Fruit fly (Drosophila melanogaster) whole organism, embryonic: ENCODE measurements around the gene CG11382.

Experiments used
- CG12391 ChIP-seq: fragments of 200-800 bp; sonication (Bioruptor generic); optimal IDR thresholded peaks from 3 replicates; lab custom pipeline; 2018; ENCODE audit warnings: missing biosample characterization, mild to moderate bottlenecking, missing genetic modification characterization, moderate library complexity
- CG14441 ChIP-seq: fragments of 200-800 bp; sonication (Bioruptor generic); IDR thresholded peaks from 2 replicates; pipeline ENCODE4 v1.3.6; 2022; ENCODE audit warnings: missing biosample characterization, missing genetic modification characterization
- CG15479 ChIP-seq: fragments of 200-800 bp; sonication (Bioruptor generic); optimal IDR thresholded peaks from 3 replicates; lab custom pipeline; 2019; ENCODE audit warnings: missing biosample characterization, mild to moderate bottlenecking, missing genetic modification characterization, moderate library complexity
- CG1792 ChIP-seq: fragments of 200-800 bp; sonication (Bioruptor generic); optimal IDR thresholded peaks from 2 replicates; lab custom pipeline; 2016; ENCODE audit warnings: missing biosample characterization, missing genetic modification characterization
- CG18764 ChIP-seq: fragments of 200-800 bp; sonication (Bioruptor generic); optimal IDR thresholded peaks from 3 replicates; lab custom pipeline; 2016; ENCODE audit warnings: missing biosample characterization, missing genetic modification characterization
- CG2199 ChIP-seq: fragments of 200-800 bp; sonication (Bioruptor generic); IDR thresholded peaks from 3 replicates; pipeline ENCODE4 v1.3.6; 2022; ENCODE audit warnings: missing biosample characterization, missing genetic modification characterization
- CG2889 ChIP-seq: fragments of 200-800 bp; sonication (Bioruptor generic); IDR thresholded peaks from 3 replicates; pipeline ENCODE4 v1.3.6; 2022; ENCODE audit warnings: missing biosample characterization, missing genetic modification characterization
- CG3163 ChIP-seq: fragments of 200-800 bp; sonication (Bioruptor generic); optimal IDR thresholded peaks from 3 replicates; lab custom pipeline; 2016; ENCODE audit warnings: missing biosample characterization, missing genetic modification characterization
- CG5953 ChIP-seq: fragments of 200-800 bp; sonication (Bioruptor generic); IDR thresholded peaks from 2 replicates; pipeline ENCODE4 v1.3.6; 2022; ENCODE audit warnings: missing biosample characterization, missing genetic modification characterization
- CG7372 ChIP-seq: fragments of 200-800 bp; sonication (Bioruptor generic); IDR thresholded peaks from 2 replicates; pipeline ENCODE4 v1.3.6; 2022; ENCODE audit warnings: missing biosample characterization, missing genetic modification characterization
- CHES-1-like ChIP-seq: fragments of 200-800 bp; sonication (Bioruptor generic); optimal IDR thresholded peaks from 2 replicates; lab custom pipeline; 2016; ENCODE audit warnings: missing biosample characterization, missing genetic modification characterization
- Dad ChIP-seq: fragments of 200-800 bp; sonication (Bioruptor generic); optimal IDR thresholded peaks from 3 replicates; lab custom pipeline; 2016; ENCODE audit warnings: missing biosample characterization, missing genetic modification characterization
- Dref ChIP-seq: fragments of 200-800 bp; sonication (Bioruptor generic); IDR thresholded peaks from 2 replicates; pipeline ENCODE4 v1.3.6; 2022; ENCODE audit warnings: missing biosample characterization, missing genetic modification characterization
- ERR ChIP-seq: fragments of 200-800 bp; sonication (Bioruptor generic); optimal IDR thresholded peaks from 2 replicates; lab custom pipeline; 2016; ENCODE audit warnings: missing biosample characterization, missing genetic modification characterization
- Ets65A ChIP-seq: fragments of 200-800 bp; sonication (Bioruptor generic); peaks from one replicate; lab custom pipeline; 2016; ENCODE audit warnings: missing biosample characterization, missing genetic modification characterization
- Fer1 ChIP-seq: fragments of 200-800 bp; sonication (Bioruptor generic); optimal IDR thresholded peaks from 2 replicates; lab custom pipeline; 2017; ENCODE audit warnings: missing biosample characterization, mild to moderate bottlenecking, missing genetic modification characterization
- Gsc ChIP-seq: fragments of 200-800 bp; sonication (Bioruptor generic); IDR thresholded peaks from 2 replicates; pipeline ENCODE4 v1.3.6; 2022; ENCODE audit warnings: missing biosample characterization, missing genetic modification characterization
- HLH4C ChIP-seq: fragments of 200-800 bp; sonication (Bioruptor generic); IDR thresholded peaks from 3 replicates; pipeline ENCODE4 v1.3.6; 2022; ENCODE audit warnings: missing biosample characterization, missing genetic modification characterization; ENCODE audit not compliant: partially characterized antibody
- Hand ChIP-seq: fragments of 200-800 bp; sonication (Bioruptor generic); optimal IDR thresholded peaks from 2 replicates; lab custom pipeline; 2017; ENCODE audit warnings: mild to moderate bottlenecking, missing biosample characterization, missing genetic modification reagents, missing genetic modification characterization
- Hmx ChIP-seq: fragments of 200-800 bp; sonication (Bioruptor generic); optimal IDR thresholded peaks from 2 replicates; lab custom pipeline; 2016; ENCODE audit warnings: missing biosample characterization, missing genetic modification characterization
- Max ChIP-seq: fragments of 200-800 bp; sonication (Bioruptor generic); optimal IDR thresholded peaks from 2 replicates; lab custom pipeline; 2016; ENCODE audit warnings: missing biosample characterization, mild to moderate bottlenecking, missing genetic modification characterization
- NFAT ChIP-seq: fragments of 200-800 bp; sonication (Bioruptor generic); IDR thresholded peaks from 2 replicates; pipeline ENCODE4 v1.3.6; 2022; ENCODE audit warnings: missing biosample characterization, missing genetic modification characterization
- NfI ChIP-seq: fragments of 200-800 bp; sonication (Bioruptor generic); optimal IDR thresholded peaks from 3 replicates; lab custom pipeline; 2018; ENCODE audit warnings: missing biosample characterization, mild to moderate bottlenecking, missing genetic modification characterization, moderate library complexity
- Oli ChIP-seq: fragments of 200-800 bp; sonication (Bioruptor generic); optimal IDR thresholded peaks from 2 replicates; lab custom pipeline; 2018; ENCODE audit warnings: missing biosample characterization, mild to moderate bottlenecking, missing genetic modification characterization, moderate library complexity
- TFAM ChIP-seq: fragments of 200-800 bp; sonication (Bioruptor generic); optimal IDR thresholded peaks from 2 replicates; lab custom pipeline; 2017; ENCODE audit warnings: missing biosample characterization, missing genetic modification characterization, inconsistent platforms
- Taf1 ChIP-seq: fragments of 200-800 bp; sonication (Bioruptor generic); IDR thresholded peaks from 2 replicates; pipeline ENCODE4 v1.3.6; 2022; ENCODE audit warnings: missing biosample characterization, missing genetic modification characterization
- Trl ChIP-seq, 3 experiments: fragments of >200 bp in 2 of 3; fragments of 200-800 bp in 1 of 3; sonication (Bioruptor generic) in 1 of 3; optimal IDR thresholded peaks; 2 replicates in 1 of 3; 3 replicates in 2 of 3; lab custom pipeline; 2016 to 2017; ENCODE audit warnings: missing biosample characterization in 1 of 3, missing genetic modification characterization in 1 of 3
- ab ChIP-seq: fragments of 200-800 bp; sonication (Bioruptor generic); optimal IDR thresholded peaks from 2 replicates; lab custom pipeline; 2016; ENCODE audit warnings: missing biosample characterization, missing genetic modification characterization
- al ChIP-seq: fragments of 200-800 bp; sonication (Bioruptor generic); IDR thresholded peaks from 2 replicates; pipeline ENCODE4 v1.3.6; 2022; ENCODE audit warnings: missing biosample characterization, missing genetic modification characterization
- ap ChIP-seq: fragments of 200-800 bp; sonication (Bioruptor generic); IDR thresholded peaks from 2 replicates; pipeline ENCODE4 v1.3.6; 2022; ENCODE audit warnings: missing biosample characterization, missing genetic modification characterization
- bab2 ChIP-seq: fragments of 200-800 bp; sonication (Bioruptor generic); optimal IDR thresholded peaks from 2 replicates; lab custom pipeline; 2016; ENCODE audit warnings: missing biosample characterization, missing genetic modification characterization
- bcd ChIP-seq: fragments of 200-800 bp; sonication (Bioruptor generic); optimal IDR thresholded peaks from 2 replicates; lab custom pipeline; 2017; ENCODE audit warnings: missing biosample characterization, mild to moderate bottlenecking, missing genetic modification characterization
- btn ChIP-seq: fragments of 200-800 bp; sonication (Bioruptor generic); optimal IDR thresholded peaks from 2 replicates; lab custom pipeline; 2016; ENCODE audit warnings: missing biosample characterization, missing genetic modification characterization
- cad ChIP-seq: fragments of >200 bp; optimal IDR thresholded peaks from 2 replicates; lab custom pipeline; 2017; ENCODE audit warnings: missing biosample characterization, missing genetic modification characterization
- chinmo ChIP-seq: fragments of 200-800 bp; sonication (Bioruptor generic); IDR thresholded peaks from 4 replicates; pipeline ENCODE4 v1.3.6; 2022; ENCODE audit warnings: missing biosample characterization, missing genetic modification characterization; ENCODE audit not compliant: partially characterized antibody
- dimm ChIP-seq: fragments of 200-800 bp; sonication (Bioruptor generic); IDR thresholded peaks from 2 replicates; pipeline ENCODE4 v1.3.6; 2022; ENCODE audit warnings: missing biosample characterization, missing genetic modification characterization
- dm ChIP-seq: fragments of 200-800 bp; sonication (Bioruptor generic); optimal IDR thresholded peaks from 3 replicates; lab custom pipeline; 2016; ENCODE audit warnings: missing biosample characterization, missing genetic modification characterization
- eve ChIP-seq, 2 experiments: fragments of >200 bp; optimal IDR thresholded peaks; 2 replicates each; lab custom pipeline; 2017; ENCODE audit warnings: missing biosample characterization in 2 of 2, missing genetic modification characterization in 2 of 2
- fd64A ChIP-seq: fragments of 200-800 bp; sonication (Bioruptor generic); optimal IDR thresholded peaks from 3 replicates; lab custom pipeline; 2018; ENCODE audit warnings: missing biosample characterization, mild to moderate bottlenecking, missing genetic modification characterization
- ftz-f1 ChIP-seq: fragments of 200-800 bp; sonication (Bioruptor generic); optimal IDR thresholded peaks from 2 replicates; lab custom pipeline; 2016; ENCODE audit warnings: missing biosample characterization, missing genetic modification characterization
- gcm ChIP-seq: fragments of 200-800 bp; sonication (Bioruptor generic); optimal IDR thresholded peaks from 2 replicates; lab custom pipeline; 2019; ENCODE audit warnings: missing biosample characterization, mild to moderate bottlenecking, missing genetic modification characterization, moderate library complexity
- grau ChIP-seq: fragments of 200-800 bp; optimal IDR thresholded peaks from 3 replicates; lab custom pipeline; 2019; ENCODE audit warnings: missing biosample characterization, mild to moderate bottlenecking, missing genetic modification characterization, moderate library complexity
- nmo ChIP-seq: fragments of 200-800 bp; sonication (Bioruptor generic); optimal IDR thresholded peaks from 2 replicates; lab custom pipeline; 2018; ENCODE audit warnings: missing biosample characterization, mild to moderate bottlenecking, missing genetic modification characterization, moderate library complexity
- repo ChIP-seq: fragments of 200-800 bp; sonication (Bioruptor generic); optimal IDR thresholded peaks from 2 replicates; lab custom pipeline; 2016; ENCODE audit warnings: missing biosample characterization, missing genetic modification characterization
- sim ChIP-seq: fragments of 200-800 bp; sonication (Bioruptor generic); IDR thresholded peaks from 2 replicates; pipeline ENCODE4 v1.3.6; 2022; ENCODE audit warnings: missing biosample characterization, missing genetic modification characterization
- slbo ChIP-seq: fragments of 200-800 bp; sonication (Bioruptor generic); IDR thresholded peaks from 2 replicates; pipeline ENCODE4 v1.3.6; 2022; ENCODE audit warnings: missing biosample characterization, missing genetic modification characterization
- tgo ChIP-seq: fragments of 200-800 bp; sonication (Bioruptor generic); IDR thresholded peaks from 3 replicates; pipeline ENCODE4 v1.3.6; 2022; ENCODE audit warnings: missing biosample characterization, missing genetic modification characterization
- toy ChIP-seq: fragments of 200-800 bp; sonication (Bioruptor generic); IDR thresholded peaks from 2 replicates; pipeline ENCODE4 v1.3.6; 2022; ENCODE audit warnings: missing biosample characterization, missing genetic modification characterization
- trh ChIP-seq: fragments of 200-800 bp; sonication (Bioruptor generic); optimal IDR thresholded peaks from 2 replicates; lab custom pipeline; 2016; ENCODE audit warnings: missing biosample characterization, missing genetic modification characterization
- tup ChIP-seq: fragments of 200-800 bp; sonication (Bioruptor generic); optimal IDR thresholded peaks from 2 replicates; lab custom pipeline; 2016; ENCODE audit warnings: missing biosample characterization, mild to moderate bottlenecking, missing genetic modification characterization, moderate library complexity
- unc-4 ChIP-seq: fragments of 200-800 bp; sonication (Bioruptor generic); IDR thresholded peaks from 2 replicates; pipeline ENCODE4 v1.3.6; 2022; ENCODE audit warnings: missing biosample characterization, missing genetic modification characterization; ENCODE audit not compliant: partially characterized antibody
- yki ChIP-seq: fragments of >200 bp; optimal IDR thresholded peaks from 3 replicates; lab custom pipeline; 2018
- z ChIP-seq: fragments of 200-800 bp; sonication (Bioruptor generic); IDR thresholded peaks from 3 replicates; pipeline ENCODE4 v1.3.6; 2022; ENCODE audit warnings: missing biosample characterization, missing genetic modification characterization

CG11382 gene

dm6 chrX:1260327-1260726, 50.6 kb downstream of the CG11382 start (continued):
- no peak for TF ChIP-seq CG18764
- peak; percentile 38 for TF ChIP-seq Fer1
- no peak for TF ChIP-seq HLH4C (GFP tag; lab: Robert Waterston, UW)
- TF ChIP-seq ftz-f1 (GFP tag; lab: Kevin White, UChicago): no peak
- no peak for TF ChIP-seq tup (GFP tag; lab: Kevin White, UChicago)
- TF ChIP-seq btn (GFP tag; lab: Kevin White, UChicago): no peak
- TF ChIP-seq CG14441: no peak; the same call in 1 of the 2 replicates
- no peak for TF ChIP-seq ap (GFP tag; lab: Robert Waterston, UW)
- no peak for TF ChIP-seq CG1792 (GFP tag; lab: Kevin White, UChicago)
- no peak for TF ChIP-seq CG12391 (tag; lab: Kevin White, UChicago)
- no peak for TF ChIP-seq Dref
- no peak for TF ChIP-seq CG2199 (GFP tag; lab: Robert Waterston, UW)
- peak; percentile 27 for TF ChIP-seq grau (tag; lab: Kevin White, UChicago)
- TF ChIP-seq Hmx (GFP tag; lab: Kevin White, UChicago): no peak
- TF ChIP-seq Gsc (GFP tag; lab: Robert Waterston, UW): no peak
- TF ChIP-seq gcm (GFP tag; lab: Kevin White, UChicago): no peak
- TF ChIP-seq toy (GFP tag; lab: Robert Waterston, UW): no peak
- no peak for TF ChIP-seq CG3163 (GFP tag; lab: Kevin White, UChicago)
- TF ChIP-seq trh: no peak
- no peak for TF ChIP-seq dm (GFP tag; lab: Kevin White, UChicago)
- no peak for TF ChIP-seq Dad
- TF ChIP-seq repo (GFP tag; lab: Kevin White, UChicago): no peak
- peak; percentile 18 for TF ChIP-seq NfI
- TF ChIP-seq CHES-1-like (GFP tag; lab: Kevin White, UChicago): no peak
- TF ChIP-seq Taf1 (GFP tag; lab: Robert Waterston, UW): no peak
- TF ChIP-seq TFAM (GFP tag; lab: Kevin White, UChicago): no peak
- TF ChIP-seq CG15479 (GFP tag; lab: Kevin White, UChicago): no peak
- peak; percentile 47; the same call in 1 of the 2 replicates for TF ChIP-seq slbo (GFP tag; lab: Robert Waterston, UW)
- no peak for TF ChIP-seq bab2 (GFP tag; lab: Kevin White, UChicago)
- no peak for TF ChIP-seq cad (GFP tag; lab: Kevin White, UChicago)
- peak; percentile 56; the same call in 1 of the 2 replicates for TF ChIP-seq NFAT
- TF ChIP-seq Max: no peak
- TF ChIP-seq dimm (GFP tag; lab: Robert Waterston, UW): no peak
- TF ChIP-seq ab: no peak
- TF ChIP-seq CG5953 (GFP tag; lab: Robert Waterston, UW): no peak
- TF ChIP-seq sim (GFP tag; lab: Robert Waterston, UW): no peak
- TF ChIP-seq Hand (GFP tag; lab: Kevin White, UChicago): no peak
- no peak for TF ChIP-seq ERR (GFP tag; lab: Kevin White, UChicago)
- TF ChIP-seq eve (GFP tag; optimal IDR thresholded peaks at IDR 0.05; lab: Kevin White, UChicago): no peak
- no peak for TF ChIP-seq Trl (optimal IDR thresholded peaks at IDR 0.05; lab: Kevin White, UChicago)
- TF ChIP-seq Trl (GFP tag; optimal IDR thresholded peaks at IDR 0.05; lab: Kevin White, UChicago): peak; percentile 14
- TF ChIP-seq tgo (GFP tag; lab: Robert Waterston, UW): no peak
- TF ChIP-seq unc-4 (GFP tag; lab: Robert Waterston, UW): no peak
- TF ChIP-seq z (GFP tag; lab: Robert Waterston, UW): no peak
- TF ChIP-seq chinmo (GFP tag; lab: Robert Waterston, UW): no peak
- 0 out of 2 replicates have a peak, but pooled peaks have one; percentile 20 for TF ChIP-seq al (GFP tag; lab: Robert Waterston, UW)
- TF ChIP-seq nmo (GFP tag; lab: Kevin White, UChicago): no peak
- TF ChIP-seq bcd (GFP tag; lab: Kevin White, UChicago): no peak
- no peak for TF ChIP-seq fd64A (GFP tag; lab: Kevin White, UChicago)
- TF ChIP-seq yki (lab: Kevin White, UChicago): no peak
- peak; percentile 8 for TF ChIP-seq Oli (tag; lab: Kevin White, UChicago)
- TF ChIP-seq CG7372: no peak
- TF ChIP-seq CG2889 (GFP tag; lab: Robert Waterston, UW): no peak
- peak; percentile 87 for TF ChIP-seq Ets65A
